Fruit fly (Drosophila melanogaster) whole organism, prepupa: ENCODE data around the gene CG16965.

ENCODE experiments used
- CG10631 ChIP-seq: fragments of 200-800 bp; sonication (Bioruptor generic); optimal IDR thresholded peaks from 2 replicates; lab custom pipeline; 2016; ENCODE audit warnings: missing biosample characterization, missing genetic modification characterization
- CG11294 ChIP-seq: fragments of 200-800 bp; sonication (Bioruptor generic); IDR thresholded peaks from 2 replicates; pipeline ENCODE4 v1.3.6; 2022; ENCODE audit warnings: missing biosample characterization, missing genetic modification characterization
- CG6276 ChIP-seq: fragments of 200-800 bp; sonication (Bioruptor generic); optimal IDR thresholded peaks from 2 replicates; lab custom pipeline; 2017; ENCODE audit warnings: missing biosample characterization, mild to moderate bottlenecking, missing genetic modification characterization
- CG6808 ChIP-seq: fragments of 200-800 bp; sonication (Bioruptor generic); optimal IDR thresholded peaks from 3 replicates; lab custom pipeline; 2017; ENCODE audit warnings: missing biosample characterization, missing genetic modification characterization, mild to moderate bottlenecking, moderate library complexity, missing genetic modification reagents
- Gug ChIP-seq: fragments of 200-800 bp; sonication (Bioruptor generic); IDR thresholded peaks from 2 replicates; pipeline ENCODE4 v1.3.6; 2022; ENCODE audit warnings: missing biosample characterization, missing genetic modification characterization
- Lpt ChIP-seq: fragments of 200-800 bp; sonication (Bioruptor generic); optimal IDR thresholded peaks from 3 replicates; lab custom pipeline; 2016; ENCODE audit warnings: missing biosample characterization, missing genetic modification characterization
- achi ChIP-seq: fragments of 200-800 bp; sonication (Bioruptor generic); optimal IDR thresholded peaks from 3 replicates; lab custom pipeline; 2016; ENCODE audit warnings: missing biosample characterization, missing genetic modification characterization
- esn ChIP-seq: fragments of 200-800 bp; sonication (Bioruptor generic); optimal IDR thresholded peaks from 2 replicates; lab custom pipeline; 2016; ENCODE audit warnings: missing biosample characterization, mild to moderate bottlenecking, missing genetic modification characterization, moderate library complexity
- fkh ChIP-seq: fragments of 200-800 bp; sonication (Bioruptor generic); optimal IDR thresholded peaks from 3 replicates; lab custom pipeline; 2017; ENCODE audit warnings: missing biosample characterization, mild to moderate bottlenecking, missing genetic modification characterization, moderate library complexity
- pdm3 ChIP-seq: fragments of 200-800 bp; sonication (Bioruptor generic); optimal IDR thresholded peaks from 3 replicates; lab custom pipeline; 2016; ENCODE audit warnings: missing biosample characterization, missing genetic modification characterization
- spab ChIP-seq: fragments of 200-800 bp; sonication (Bioruptor generic); optimal IDR thresholded peaks from 2 replicates; lab custom pipeline; 2017; ENCODE audit warnings: missing biosample characterization, mild to moderate bottlenecking, missing genetic modification characterization, missing genetic modification reagents
- svp ChIP-seq: fragments of 200-800 bp; sonication (Bioruptor generic); peaks from one replicate; lab custom pipeline; 2016; ENCODE audit warnings: missing biosample characterization, missing genetic modification characterization
- vri ChIP-seq: fragments of 200-800 bp; sonication (Bioruptor generic); optimal IDR thresholded peaks from 3 replicates; lab custom pipeline; 2016; ENCODE audit warnings: missing biosample characterization, mild to moderate bottlenecking, missing genetic modification characterization

DNA sequence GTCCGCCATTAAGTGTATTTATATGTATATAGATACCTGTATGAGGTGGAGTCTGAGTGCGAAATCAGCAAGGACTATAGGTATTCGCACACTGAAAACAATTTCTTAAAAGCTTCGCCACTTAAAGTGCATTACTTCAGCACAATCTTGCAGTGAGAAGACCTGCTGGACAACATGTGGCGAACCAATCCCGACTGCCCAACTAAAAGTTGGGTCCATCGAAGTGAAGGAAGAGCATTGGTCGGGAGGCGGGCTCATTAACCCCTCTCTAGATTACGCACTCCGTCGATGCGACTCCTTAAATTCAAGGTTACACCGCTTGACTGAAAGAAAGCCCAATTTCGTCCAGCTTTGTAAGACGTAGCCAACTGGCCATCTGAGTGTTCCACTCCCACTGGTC is 31.9 kb downstream of the CG16965 start:
- TF ChIP-seq CG6808 (GFP tag; lab: Kevin White, UChicago) (no peak), svp (GFP tag; lab: Kevin White, UChicago) (no peak), achi (GFP tag; lab: Kevin White, UChicago) (peak; percentile 1), CG11294 (GFP tag; lab: Robert Waterston, UW) (no peak), esn (GFP tag; lab: Kevin White, UChicago) (peak; percentile 32), Lpt (no peak), vri (GFP tag; lab: Kevin White, UChicago) (no peak), CG10631 (peak; percentile 48), CG6276 (GFP tag; lab: Kevin White, UChicago) (no peak), fkh (GFP tag; lab: Kevin White, UChicago) (no peak), Gug (GFP tag; lab: Robert Waterston, UW) (no peak), pdm3 (GFP tag; lab: Kevin White, UChicago) (peak; percentile 52), spab (no peak)
